Worm (Caenorhabditis elegans): Measurements from ENCODE around the gene col-145.

DNA sequence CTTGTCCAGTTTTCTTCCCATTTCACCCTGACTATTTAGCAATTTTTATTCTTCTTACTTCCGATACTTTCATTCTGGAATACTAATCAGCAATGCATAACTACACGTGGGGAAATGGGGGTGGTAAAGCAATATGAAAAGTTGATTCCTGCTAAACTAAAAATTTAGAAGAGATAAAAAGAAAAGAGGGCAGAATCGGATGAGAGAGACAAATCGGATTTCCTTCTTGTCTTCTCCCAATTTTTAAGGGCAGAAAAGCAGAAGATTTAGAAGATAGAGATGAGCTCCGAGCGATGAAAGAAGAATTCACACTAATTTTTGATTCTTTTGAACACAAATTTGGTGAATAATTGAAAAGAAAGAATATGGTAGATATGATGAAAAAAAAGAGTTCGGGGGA lies 31.2 kb upstream of the col-145 start:
- TF ChIP-seq rnt-1 (tag; optimal IDR thresholded peaks at IDR 0.05) (no peak), fkh-4 (tag; optimal IDR thresholded peaks at IDR 0.05; ENCODE audit: borderline replicate concordance) (no peak), nhr-84 (tag; optimal IDR thresholded peaks at IDR 0.05) (no peak), egl-13 (tag; optimal IDR thresholded peaks at IDR 0.05) (peak; percentile 27), ceh-8 (GFP tag; optimal IDR thresholded peaks at IDR 0.05) (no peak), lin-15B (tag; optimal IDR thresholded peaks at IDR 0.05) (no peak), nhr-19 (GFP tag; conservative IDR thresholded peaks at IDR 0.05) (no peak)
